Fruit fly (Drosophila melanogaster) whole organism, embryonic: ENCODE results near the gene CG6497.
A peak's percentile ranks its signal among the peaks of the same experiment; 100 is the strongest.

Experiments
- Asciz ChIP-seq: fragments of 200-800 bp; sonication (Bioruptor generic); optimal IDR thresholded peaks from 2 replicates; lab custom pipeline; 2017; ENCODE audit warnings: missing biosample characterization, mild to moderate bottlenecking, missing genetic modification characterization, missing genetic modification reagents
- Blimp-1 ChIP-seq: fragments of 200-800 bp; sonication (Bioruptor generic); optimal IDR thresholded peaks from 3 replicates; lab custom pipeline; 2018; ENCODE audit warnings: missing biosample characterization, missing genetic modification characterization, mild to moderate bottlenecking, moderate library complexity, missing genetic modification reagents
- CG11456 ChIP-seq: fragments of 200-800 bp; sonication (Bioruptor generic); IDR thresholded peaks from 3 replicates; pipeline ENCODE4 v1.3.6; 2022; ENCODE audit warnings: missing biosample characterization, missing genetic modification characterization
- CG12659 ChIP-seq: fragments of 200-800 bp; sonication (Bioruptor generic); optimal IDR thresholded peaks from 3 replicates; lab custom pipeline; 2017; ENCODE audit warnings: mild to moderate bottlenecking, missing biosample characterization, missing genetic modification reagents, missing genetic modification characterization
- CG16815 ChIP-seq: fragments of 200-800 bp; sonication (Bioruptor generic); optimal IDR thresholded peaks from 3 replicates; lab custom pipeline; 2017; ENCODE audit warnings: missing biosample characterization, mild to moderate bottlenecking, missing genetic modification characterization
- CG17328 ChIP-seq: fragments of 200-800 bp; sonication (Bioruptor generic); IDR thresholded peaks from 2 replicates; pipeline ENCODE4 v1.3.6; 2022; ENCODE audit warnings: missing biosample characterization, missing genetic modification characterization
- CG17359 ChIP-seq: fragments of 200-800 bp; sonication (Bioruptor generic); optimal IDR thresholded peaks from 3 replicates; lab custom pipeline; 2018; ENCODE audit warnings: missing biosample characterization, mild to moderate bottlenecking, missing genetic modification characterization, moderate library complexity
- CG17361 ChIP-seq: fragments of 200-800 bp; sonication (Bioruptor generic); IDR thresholded peaks from 3 replicates; pipeline ENCODE4 v1.3.6; 2022; ENCODE audit warnings: missing biosample characterization, missing genetic modification characterization
- CG17802 ChIP-seq: fragments of 200-800 bp; sonication (Bioruptor generic); optimal IDR thresholded peaks from 2 replicates; lab custom pipeline; 2018; ENCODE audit warnings: missing biosample characterization, mild to moderate bottlenecking, missing genetic modification characterization, moderate library complexity
- CG17912 ChIP-seq: fragments of 200-800 bp; sonication (Bioruptor generic); optimal IDR thresholded peaks from 2 replicates; lab custom pipeline; 2018; ENCODE audit warnings: missing biosample characterization, mild to moderate bottlenecking, missing genetic modification characterization
- CG1792 ChIP-seq: fragments of 200-800 bp; sonication (Bioruptor generic); optimal IDR thresholded peaks from 2 replicates; lab custom pipeline; 2016; ENCODE audit warnings: missing biosample characterization, missing genetic modification characterization
- CG18262 ChIP-seq: fragments of 200-800 bp; optimal IDR thresholded peaks from 3 replicates; lab custom pipeline; 2019; ENCODE audit warnings: missing biosample characterization, mild to moderate bottlenecking, missing genetic modification characterization, moderate library complexity
- CG2199 ChIP-seq: fragments of 200-800 bp; sonication (Bioruptor generic); IDR thresholded peaks from 3 replicates; pipeline ENCODE4 v1.3.6; 2022; ENCODE audit warnings: missing biosample characterization, missing genetic modification characterization
- CG2712 ChIP-seq: fragments of 200-800 bp; optimal IDR thresholded peaks from 3 replicates; lab custom pipeline; 2019; ENCODE audit warnings: missing biosample characterization, mild to moderate bottlenecking, missing genetic modification characterization, moderate library complexity
- CG34376 ChIP-seq: fragments of 200-800 bp; sonication (Bioruptor generic); optimal IDR thresholded peaks from 2 replicates; lab custom pipeline; 2018; ENCODE audit warnings: missing biosample characterization, mild to moderate bottlenecking, missing genetic modification characterization
- CG8290 ChIP-seq, 3 experiments: fragments of 200-800 bp; sonication (Bioruptor generic); optimal IDR thresholded peaks; 2 replicates each; lab custom pipeline; 2016 to 2019; ENCODE audit warnings: missing biosample characterization in 3 of 3, missing genetic modification characterization in 3 of 3, mild to moderate bottlenecking in 2 of 3, moderate library complexity in 1 of 3
- CG9437 ChIP-seq: fragments of 200-800 bp; sonication (Bioruptor generic); optimal IDR thresholded peaks from 2 replicates; lab custom pipeline; 2018; ENCODE audit warnings: missing biosample characterization, mild to moderate bottlenecking, missing genetic modification characterization
- CTCF ChIP-seq: fragments of 200-800 bp; sonication (Bioruptor generic); optimal IDR thresholded peaks from 2 replicates; lab custom pipeline; 2017; ENCODE audit warnings: missing biosample characterization, mild to moderate bottlenecking, missing genetic modification characterization, moderate library complexity
- D19B ChIP-seq: fragments of 200-800 bp; sonication (Bioruptor generic); optimal IDR thresholded peaks from 2 replicates; lab custom pipeline; 2017; ENCODE audit warnings: missing biosample characterization, mild to moderate bottlenecking, missing genetic modification characterization
- E2f1 ChIP-seq: fragments of 200-800 bp; sonication (Bioruptor generic); IDR thresholded peaks from 2 replicates; pipeline ENCODE4 v1.3.6; 2022; ENCODE audit warnings: missing biosample characterization, missing genetic modification characterization
- Ets65A ChIP-seq: fragments of 200-800 bp; sonication (Bioruptor generic); peaks from one replicate; lab custom pipeline; 2016; ENCODE audit warnings: missing biosample characterization, missing genetic modification characterization
- Hr3 ChIP-seq: fragments of 200-800 bp; sonication (Bioruptor generic); optimal IDR thresholded peaks from 3 replicates; lab custom pipeline; 2016; ENCODE audit warnings: missing biosample characterization, missing genetic modification characterization
- Med ChIP-seq: fragments of 200-800 bp; sonication (Bioruptor generic); peaks from one replicate; lab custom pipeline; 2016; ENCODE audit warnings: missing biosample characterization, missing genetic modification characterization, mild to moderate bottlenecking, inconsistent platforms, moderate library complexity
- Spps ChIP-seq: fragments of 200-800 bp; sonication (Bioruptor generic); optimal IDR thresholded peaks from 2 replicates; lab custom pipeline; 2018; ENCODE audit warnings: missing biosample characterization, mild to moderate bottlenecking, missing genetic modification characterization
- Stat92E ChIP-seq, 3 experiments: fragments of >200 bp in 2 of 3; fragments of 200-800 bp in 1 of 3; sonication (Bioruptor generic) in 1 of 3; optimal IDR thresholded peaks; 2 replicates each; lab custom pipeline; 2017 to 2019; ENCODE audit warnings: missing biosample characterization in 3 of 3, missing genetic modification characterization in 3 of 3, mild to moderate bottlenecking in 1 of 3, moderate library complexity in 1 of 3
- YL-1 ChIP-seq: fragments of 200-800 bp; sonication (Bioruptor generic); optimal IDR thresholded peaks from 3 replicates; lab custom pipeline; 2017; ENCODE audit warnings: missing biosample characterization, mild to moderate bottlenecking, missing genetic modification characterization
- al ChIP-seq: fragments of 200-800 bp; sonication (Bioruptor generic); IDR thresholded peaks from 2 replicates; pipeline ENCODE4 v1.3.6; 2022; ENCODE audit warnings: missing biosample characterization, missing genetic modification characterization
- ara ChIP-seq: fragments of 200-800 bp; sonication (Bioruptor generic); IDR thresholded peaks from 2 replicates; pipeline ENCODE4 v1.3.6; 2022; ENCODE audit warnings: missing biosample characterization, missing genetic modification characterization
- bab2 ChIP-seq: fragments of 200-800 bp; sonication (Bioruptor generic); optimal IDR thresholded peaks from 2 replicates; lab custom pipeline; 2016; ENCODE audit warnings: missing biosample characterization, missing genetic modification characterization
- cato ChIP-seq: fragments of 200-800 bp; sonication (Bioruptor generic); optimal IDR thresholded peaks from 2 replicates; lab custom pipeline; 2016; ENCODE audit warnings: missing biosample characterization, missing genetic modification characterization, borderline replicate concordance
- da ChIP-seq: fragments of 200-800 bp; sonication (Bioruptor generic); optimal IDR thresholded peaks from 2 replicates; lab custom pipeline; 2016; ENCODE audit warnings: missing biosample characterization, missing genetic modification characterization
- dati ChIP-seq: fragments of 200-800 bp; sonication (Bioruptor generic); IDR thresholded peaks from 2 replicates; pipeline ENCODE4 v1.3.6; 2022; ENCODE audit warnings: missing biosample characterization, missing genetic modification characterization
- disco-r ChIP-seq: fragments of 200-800 bp; sonication (Bioruptor generic); optimal IDR thresholded peaks from 2 replicates; lab custom pipeline; 2016; ENCODE audit warnings: missing biosample characterization, missing genetic modification characterization
- dpn ChIP-seq, 2 experiments: fragments of 200-800 bp; sonication (Bioruptor generic); optimal IDR thresholded peaks; 3 replicates each; lab custom pipeline; 2016; ENCODE audit warnings: missing biosample characterization in 2 of 2, missing genetic modification characterization in 2 of 2
- fru ChIP-seq: fragments of >200 bp; optimal IDR thresholded peaks from 2 replicates; lab custom pipeline; 2017
- fu2 ChIP-seq: fragments of 200-800 bp; sonication (Bioruptor generic); optimal IDR thresholded peaks from 2 replicates; lab custom pipeline; 2016; ENCODE audit warnings: missing biosample characterization, missing genetic modification characterization
- gem ChIP-seq: fragments of 200-800 bp; sonication (Bioruptor generic); optimal IDR thresholded peaks from 2 replicates; lab custom pipeline; 2019; ENCODE audit warnings: missing biosample characterization, mild to moderate bottlenecking, missing genetic modification characterization, moderate library complexity
- gt ChIP-seq: fragments of 200-800 bp; sonication (Bioruptor generic); IDR thresholded peaks from 2 replicates; pipeline ENCODE4 v1.3.6; 2022; ENCODE audit warnings: missing biosample characterization, missing genetic modification characterization
- her ChIP-seq: fragments of 200-800 bp; sonication (Bioruptor generic); optimal IDR thresholded peaks from 2 replicates; lab custom pipeline; 2016; ENCODE audit warnings: missing biosample characterization, missing genetic modification characterization
- hth ChIP-seq: fragments of >200 bp; optimal IDR thresholded peaks from 2 replicates; lab custom pipeline; 2017; ENCODE audit warnings: inconsistent platforms
- ind ChIP-seq: fragments of 200-800 bp; sonication (Bioruptor generic); optimal IDR thresholded peaks from 3 replicates; lab custom pipeline; 2016; ENCODE audit warnings: missing biosample characterization, missing genetic modification characterization
- kah ChIP-seq: fragments of 200-800 bp; sonication (Bioruptor generic); optimal IDR thresholded peaks from 2 replicates; lab custom pipeline; 2018; ENCODE audit warnings: missing biosample characterization, mild to moderate bottlenecking, missing genetic modification characterization
- lab ChIP-seq: fragments of 200-800 bp; sonication (Bioruptor generic); optimal IDR thresholded peaks from 3 replicates; lab custom pipeline; 2017; ENCODE audit warnings: missing biosample characterization, missing genetic modification characterization, mild to moderate bottlenecking, moderate library complexity, missing genetic modification reagents
- luna ChIP-seq: fragments of 200-800 bp; sonication (Bioruptor generic); optimal IDR thresholded peaks from 2 replicates; lab custom pipeline; 2016; ENCODE audit warnings: missing biosample characterization, missing genetic modification characterization
- mam ChIP-seq: fragments of 200-800 bp; sonication (Bioruptor generic); optimal IDR thresholded peaks from 3 replicates; lab custom pipeline; 2016; ENCODE audit warnings: missing biosample characterization, missing genetic modification characterization
- phol ChIP-seq: fragments of 200-800 bp; sonication (Bioruptor generic); optimal IDR thresholded peaks from 3 replicates; lab custom pipeline; 2018; ENCODE audit warnings: missing biosample characterization, mild to moderate bottlenecking, missing genetic modification characterization, moderate library complexity
- so ChIP-seq: fragments of 200-800 bp; sonication (Bioruptor generic); IDR thresholded peaks from 3 replicates; pipeline ENCODE4 v1.3.6; 2022; ENCODE audit warnings: missing biosample characterization, missing genetic modification characterization
- sqz ChIP-seq: fragments of 200-800 bp; sonication (Bioruptor generic); optimal IDR thresholded peaks from 3 replicates; lab custom pipeline; 2018; ENCODE audit warnings: missing biosample characterization, mild to moderate bottlenecking, missing genetic modification characterization
- tap ChIP-seq: fragments of 200-800 bp; optimal IDR thresholded peaks from 3 replicates; lab custom pipeline; 2019; ENCODE audit warnings: missing biosample characterization, mild to moderate bottlenecking, missing genetic modification characterization, moderate library complexity
- tgo ChIP-seq: fragments of 200-800 bp; sonication (Bioruptor generic); IDR thresholded peaks from 3 replicates; pipeline ENCODE4 v1.3.6; 2022; ENCODE audit warnings: missing biosample characterization, missing genetic modification characterization
- vnd ChIP-seq: fragments of 200-800 bp; sonication (Bioruptor generic); IDR thresholded peaks from 3 replicates; pipeline ENCODE4 v1.3.6; 2022; ENCODE audit warnings: missing biosample characterization, missing genetic modification characterization; ENCODE audit not compliant: partially characterized antibody

CG6497 gene

dm6 chr3L:17226330-17226729 is 27.4 kb downstream of the CG6497 start (continued):
- TF ChIP-seq gem (tag; lab: Kevin White, UChicago) (peak; percentile 31), Blimp-1 (GFP tag; lab: Kevin White, UChicago) (peak; percentile 72), luna (GFP tag; lab: Kevin White, UChicago) (no peak), Asciz (GFP tag; lab: Kevin White, UChicago) (peak; percentile 28), CG2712 (tag; lab: Kevin White, UChicago) (peak; percentile 41), lab (peak; percentile 67), phol (tag; lab: Kevin White, UChicago) (peak; percentile 29), CG18262 (peak; percentile 36)

- TF ChIP-seq CG2712 (tag; lab: Kevin White, UChicago) (peak; percentile 26), CG17359 (no peak), ara (GFP tag; lab: Robert Waterston, UW) (no peak), CG34376 (GFP tag; lab: Kevin White, UChicago) (no peak), Asciz (GFP tag; lab: Kevin White, UChicago) (no peak), gt (GFP tag; lab: Robert Waterston, UW) (no peak), CG17802 (tag; lab: Kevin White, UChicago) (no peak), CG17328 (no peak), kah (no peak), ind (GFP tag; lab: Kevin White, UChicago) (no peak), da (GFP tag; lab: Kevin White, UChicago) (no peak), so (GFP tag; lab: Robert Waterston, UW) (no peak), Ets65A (GFP tag; lab: Kevin White, UChicago) (no peak), vnd (GFP tag; lab: Robert Waterston, UW) (no peak), fu2 (no peak), CG8290 (GFP tag; optimal IDR thresholded peaks at IDR 0.05; lab: Kevin White, UChicago) (no peak), CG8290 (tag; optimal IDR thresholded peaks at IDR 0.05; lab: Kevin White, UChicago) (no peak), Hr3 (GFP tag; lab: Kevin White, UChicago) (no peak), al (no peak), tap (tag; lab: Kevin White, UChicago) (no peak), CG11456 (GFP tag; lab: Robert Waterston, UW) (no peak), YL-1 (GFP tag; lab: Kevin White, UChicago) (no peak), Med (GFP tag; lab: Kevin White, UChicago) (no peak), CG16815 (no peak), CG1792 (no peak), CG17361 (no peak), sqz (GFP tag; lab: Kevin White, UChicago) (no peak), CG17912 (GFP tag; lab: Kevin White, UChicago) (no peak), her (GFP tag; lab: Kevin White, UChicago) (no peak), dpn (GFP tag; optimal IDR thresholded peaks at IDR 0.05; lab: Kevin White, UChicago) (no peak), dati (GFP tag; lab: Robert Waterston, UW) (no peak), CTCF (GFP tag; lab: Kevin White, UChicago) (no peak), tgo (no peak), disco-r (GFP tag; lab: Kevin White, UChicago) (no peak), CG18262 (no peak), CG2199 (no peak), cato (GFP tag; lab: Kevin White, UChicago) (no peak), CG12659 (GFP tag; lab: Kevin White, UChicago) (no peak), D19B (GFP tag; lab: Kevin White, UChicago) (no peak), mam (GFP tag; lab: Kevin White, UChicago) (no peak), Spps (no peak), hth (lab: Kevin White, UChicago) (no peak), E2f1 (GFP tag; lab: Robert Waterston, UW) (no peak), fru (lab: Kevin White, UChicago) (no peak), bab2 (no peak), CG9437 (GFP tag; lab: Kevin White, UChicago) (peak; percentile 15), Stat92E (GFP tag; optimal IDR thresholded peaks at IDR 0.05; lab: Kevin White, UChicago) (no peak)
These were observed 34.4 kb downstream of the CG6497 start for dm6 chr3L:17219299-17219698.
